Worm (Caenorhabditis elegans): ENCODE results near the gene Y47D3A.32.

DNA sequence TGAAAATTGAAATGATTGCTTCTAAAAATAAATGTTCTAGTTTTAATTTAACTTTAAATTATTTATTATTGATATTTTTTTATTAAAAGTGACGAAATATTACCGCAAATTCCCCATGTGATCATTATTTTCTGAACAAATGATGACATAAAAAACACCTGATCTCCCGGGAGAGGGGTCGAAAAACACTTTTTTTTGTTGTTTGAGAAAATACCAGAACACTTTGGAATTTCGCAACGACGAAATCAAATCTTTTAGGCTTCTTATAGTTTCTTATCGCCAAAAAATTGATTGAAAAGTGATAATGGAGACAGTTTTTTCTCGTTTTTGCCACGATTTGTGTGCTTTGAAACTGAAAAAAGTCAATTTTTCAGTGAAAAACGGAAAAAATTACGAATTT lies 7.9 kb upstream of the Y47D3A.32 start:
- TF ChIP-seq dpl-1 (GFP tag; optimal IDR thresholded peaks at IDR 0.05) (no peak), ama-1 (optimal IDR thresholded peaks at IDR 0.05) (no peak), daf-12 (tag; optimal IDR thresholded peaks at IDR 0.05) (no peak), lin-38 (GFP tag; IDR thresholded peaks at IDR 0.05) (no peak), nhr-28 (tag; optimal IDR thresholded peaks at IDR 0.05) (peak; percentile 50), lin-15B (tag; optimal IDR thresholded peaks at IDR 0.05) (no peak), zip-2 (tag; optimal IDR thresholded peaks at IDR 0.05) (no peak), ceh-82 (tag; optimal IDR thresholded peaks at IDR 0.05) (no peak), mep-1 (tag; optimal IDR thresholded peaks at IDR 0.05) (no peak)

All from whole organism, L4 larva.